Fruit fly (Drosophila melanogaster) whole organism, embryonic: ENCODE measurements around the gene Cul5.
A peak's percentile ranks its signal among the peaks of the same experiment; 100 is the strongest.

ENCODE experiments used
- ATbp ChIP-seq: fragments of 200-800 bp; sonication (Bioruptor generic); optimal IDR thresholded peaks from 2 replicates; lab custom pipeline; 2017; ENCODE audit warnings: missing biosample characterization, mild to moderate bottlenecking, missing genetic modification characterization, missing genetic modification reagents
- Abd-B ChIP-seq: fragments of 200-800 bp; sonication (Bioruptor generic); optimal IDR thresholded peaks from 2 replicates; lab custom pipeline; 2018; ENCODE audit warnings: missing biosample characterization, mild to moderate bottlenecking, missing genetic modification characterization, moderate library complexity
- BEAF-32 ChIP-seq: fragments of 200-800 bp; sonication (Bioruptor generic); optimal IDR thresholded peaks from 3 replicates; lab custom pipeline; 2017; ENCODE audit warnings: missing biosample characterization, missing genetic modification characterization, mild to moderate bottlenecking, moderate library complexity, missing genetic modification reagents
- BtbVII ChIP-seq: fragments of 200-800 bp; sonication (Bioruptor generic); optimal IDR thresholded peaks from 3 replicates; lab custom pipeline; 2017; ENCODE audit warnings: missing biosample characterization, mild to moderate bottlenecking, missing genetic modification characterization
- CG10431 ChIP-seq: fragments of 200-800 bp; sonication (Bioruptor generic); optimal IDR thresholded peaks from 3 replicates; lab custom pipeline; 2018; ENCODE audit warnings: missing biosample characterization, mild to moderate bottlenecking, missing genetic modification characterization
- CG11398 ChIP-seq: fragments of 200-800 bp; sonication (Bioruptor generic); optimal IDR thresholded peaks from 2 replicates; lab custom pipeline; 2016; ENCODE audit warnings: missing biosample characterization, missing genetic modification characterization
- CG1233 ChIP-seq: fragments of 200-800 bp; sonication (Bioruptor generic); optimal IDR thresholded peaks from 4 replicates; lab custom pipeline; 2018; ENCODE audit warnings: missing biosample characterization, mild to moderate bottlenecking, missing genetic modification characterization
- CG12769 ChIP-seq: fragments of 200-800 bp; sonication (Bioruptor generic); optimal IDR thresholded peaks from 2 replicates; lab custom pipeline; 2019; ENCODE audit warnings: missing biosample characterization, mild to moderate bottlenecking, missing genetic modification characterization, moderate library complexity
- CG15514 ChIP-seq: fragments of 200-800 bp; sonication (Bioruptor generic); optimal IDR thresholded peaks from 3 replicates; lab custom pipeline; 2017; ENCODE audit warnings: missing biosample characterization, missing genetic modification characterization, mild to moderate bottlenecking, moderate library complexity, missing genetic modification reagents
- CG17359 ChIP-seq: fragments of 200-800 bp; sonication (Bioruptor generic); optimal IDR thresholded peaks from 3 replicates; lab custom pipeline; 2018; ENCODE audit warnings: missing biosample characterization, mild to moderate bottlenecking, missing genetic modification characterization, moderate library complexity
- CG18262 ChIP-seq: fragments of 200-800 bp; optimal IDR thresholded peaks from 3 replicates; lab custom pipeline; 2019; ENCODE audit warnings: missing biosample characterization, mild to moderate bottlenecking, missing genetic modification characterization, moderate library complexity
- CG2889 ChIP-seq: fragments of 200-800 bp; sonication (Bioruptor generic); IDR thresholded peaks from 3 replicates; pipeline ENCODE4 v1.3.6; 2022; ENCODE audit warnings: missing biosample characterization, missing genetic modification characterization
- CG30403 ChIP-seq: fragments of 200-800 bp; sonication (Bioruptor generic); optimal IDR thresholded peaks from 3 replicates; lab custom pipeline; 2016; ENCODE audit warnings: missing biosample characterization, missing genetic modification characterization
- CG31441 ChIP-seq: fragments of 200-800 bp; sonication (Bioruptor generic); IDR thresholded peaks from 2 replicates; pipeline ENCODE4 v1.3.6; 2022; ENCODE audit warnings: missing biosample characterization, missing genetic modification characterization
- CG3163 ChIP-seq: fragments of 200-800 bp; sonication (Bioruptor generic); optimal IDR thresholded peaks from 3 replicates; lab custom pipeline; 2016; ENCODE audit warnings: missing biosample characterization, missing genetic modification characterization
- CG7372 ChIP-seq: fragments of 200-800 bp; sonication (Bioruptor generic); IDR thresholded peaks from 2 replicates; pipeline ENCODE4 v1.3.6; 2022; ENCODE audit warnings: missing biosample characterization, missing genetic modification characterization
- CG7556 ChIP-seq: fragments of 200-800 bp; sonication (Bioruptor generic); optimal IDR thresholded peaks from 2 replicates; lab custom pipeline; 2017; ENCODE audit warnings: missing biosample characterization, mild to moderate bottlenecking, missing genetic modification characterization
- CG7786 ChIP-seq: fragments of 200-800 bp; sonication (Bioruptor generic); optimal IDR thresholded peaks from 2 replicates; lab custom pipeline; 2016; ENCODE audit warnings: missing biosample characterization, missing genetic modification characterization
- CG8290 ChIP-seq, 3 experiments: fragments of 200-800 bp; sonication (Bioruptor generic); optimal IDR thresholded peaks; 2 replicates each; lab custom pipeline; 2016 to 2019; ENCODE audit warnings: missing biosample characterization in 3 of 3, missing genetic modification characterization in 3 of 3, mild to moderate bottlenecking in 2 of 3, moderate library complexity in 1 of 3
- CG9932 ChIP-seq: fragments of 200-800 bp; sonication (Bioruptor generic); IDR thresholded peaks from 2 replicates; pipeline ENCODE4 v1.3.6; 2022; ENCODE audit warnings: missing biosample characterization, missing genetic modification characterization
- CkIIα-i1 ChIP-seq: fragments of 200-800 bp; sonication (Bioruptor generic); IDR thresholded peaks from 2 replicates; pipeline ENCODE4 v1.3.6; 2022; ENCODE audit warnings: missing biosample characterization, missing genetic modification characterization
- Dip2 ChIP-seq: fragments of 200-800 bp; sonication (Bioruptor generic); IDR thresholded peaks from 2 replicates; pipeline ENCODE4 v1.3.6; 2022; ENCODE audit warnings: missing biosample characterization, missing genetic modification characterization
- Dip3 ChIP-seq: fragments of 200-800 bp; sonication (Bioruptor generic); optimal IDR thresholded peaks from 3 replicates; lab custom pipeline; 2016; ENCODE audit warnings: missing biosample characterization, missing genetic modification characterization
- E2f1 ChIP-seq: fragments of 200-800 bp; sonication (Bioruptor generic); IDR thresholded peaks from 2 replicates; pipeline ENCODE4 v1.3.6; 2022; ENCODE audit warnings: missing biosample characterization, missing genetic modification characterization
- Gug ChIP-seq: fragments of 200-800 bp; sonication (Bioruptor generic); IDR thresholded peaks from 4 replicates; pipeline ENCODE4 v1.3.6; 2022; ENCODE audit warnings: missing biosample characterization, missing genetic modification characterization
- Hr51 ChIP-seq, 2 experiments: fragments of 200-800 bp; sonication (Bioruptor generic); optimal IDR thresholded peaks; 2 replicates in 1 of 2; 3 replicates in 1 of 2; lab custom pipeline; 2016 to 2018; ENCODE audit warnings: missing biosample characterization in 2 of 2, missing genetic modification characterization in 2 of 2, mild to moderate bottlenecking in 1 of 2, moderate library complexity in 1 of 2
- Lhr ChIP-seq: fragments of 200-800 bp; sonication (Bioruptor generic); optimal IDR thresholded peaks from 3 replicates; lab custom pipeline; 2017; ENCODE audit warnings: mild to moderate bottlenecking, missing biosample characterization, missing genetic modification reagents, missing genetic modification characterization
- NK7.1 ChIP-seq: fragments of 200-800 bp; sonication (Bioruptor generic); optimal IDR thresholded peaks from 3 replicates; lab custom pipeline; 2016; ENCODE audit warnings: missing biosample characterization, missing genetic modification characterization
- Oaz ChIP-seq: fragments of 200-800 bp; sonication (Bioruptor generic); IDR thresholded peaks from 2 replicates; pipeline ENCODE4 v1.3.6; 2022; ENCODE audit warnings: missing biosample characterization, missing genetic modification characterization
- Side ChIP-seq: fragments of 200-800 bp; sonication (Bioruptor generic); optimal IDR thresholded peaks from 2 replicates; lab custom pipeline; 2016; ENCODE audit warnings: missing biosample characterization, missing genetic modification characterization
- Taf1 ChIP-seq: fragments of 200-800 bp; sonication (Bioruptor generic); IDR thresholded peaks from 2 replicates; pipeline ENCODE4 v1.3.6; 2022; ENCODE audit warnings: missing biosample characterization, missing genetic modification characterization
- Vsx1 ChIP-seq: fragments of 200-800 bp; sonication (Bioruptor generic); optimal IDR thresholded peaks from 2 replicates; lab custom pipeline; 2017; ENCODE audit warnings: missing biosample characterization, mild to moderate bottlenecking, missing genetic modification characterization, missing genetic modification reagents
- al ChIP-seq: fragments of 200-800 bp; sonication (Bioruptor generic); IDR thresholded peaks from 2 replicates; pipeline ENCODE4 v1.3.6; 2022; ENCODE audit warnings: missing biosample characterization, missing genetic modification characterization
- aop ChIP-seq: fragments of 200-800 bp; sonication (Bioruptor generic); IDR thresholded peaks from 2 replicates; pipeline ENCODE4 v1.3.6; 2022; ENCODE audit warnings: missing biosample characterization, missing genetic modification characterization
- bsh ChIP-seq, 2 experiments: fragments of 200-800 bp; sonication (Bioruptor generic); optimal IDR thresholded peaks; 2 replicates each; lab custom pipeline; 2017 to 2018; ENCODE audit warnings: mild to moderate bottlenecking in 2 of 2, missing biosample characterization in 2 of 2, missing genetic modification characterization in 2 of 2, moderate library complexity in 1 of 2
- dan ChIP-seq: fragments of 200-800 bp; sonication (Bioruptor generic); IDR thresholded peaks from 2 replicates; pipeline ENCODE4 v1.3.6; 2022; ENCODE audit warnings: missing biosample characterization, missing genetic modification characterization
- dpn ChIP-seq, 2 experiments: fragments of 200-800 bp; sonication (Bioruptor generic); optimal IDR thresholded peaks; 3 replicates each; lab custom pipeline; 2016; ENCODE audit warnings: missing biosample characterization in 2 of 2, missing genetic modification characterization in 2 of 2
- fd102C ChIP-seq: fragments of 200-800 bp; sonication (Bioruptor generic); optimal IDR thresholded peaks from 2 replicates; lab custom pipeline; 2018; ENCODE audit warnings: missing biosample characterization, mild to moderate bottlenecking, missing genetic modification characterization, moderate library complexity
- grau ChIP-seq: fragments of 200-800 bp; optimal IDR thresholded peaks from 3 replicates; lab custom pipeline; 2019; ENCODE audit warnings: missing biosample characterization, mild to moderate bottlenecking, missing genetic modification characterization, moderate library complexity
- ind ChIP-seq: fragments of 200-800 bp; sonication (Bioruptor generic); optimal IDR thresholded peaks from 3 replicates; lab custom pipeline; 2016; ENCODE audit warnings: missing biosample characterization, missing genetic modification characterization
- insv ChIP-seq, 2 experiments: fragments of 200-800 bp; sonication (Bioruptor generic); optimal IDR thresholded peaks; 3 replicates each; lab custom pipeline; 2016 to 2018; ENCODE audit warnings: missing biosample characterization in 2 of 2, missing genetic modification characterization in 2 of 2
- nerfin-2 ChIP-seq: fragments of 200-800 bp; sonication (Bioruptor generic); IDR thresholded peaks from 2 replicates; pipeline ENCODE4 v1.3.6; 2022; ENCODE audit warnings: missing biosample characterization, missing genetic modification characterization; ENCODE audit not compliant: partially characterized antibody
- phol ChIP-seq: fragments of 200-800 bp; sonication (Bioruptor generic); optimal IDR thresholded peaks from 3 replicates; lab custom pipeline; 2018; ENCODE audit warnings: missing biosample characterization, mild to moderate bottlenecking, missing genetic modification characterization, moderate library complexity
- pita ChIP-seq: fragments of 200-800 bp; sonication (Bioruptor generic); optimal IDR thresholded peaks from 2 replicates; lab custom pipeline; 2017; ENCODE audit warnings: missing biosample characterization, mild to moderate bottlenecking, missing genetic modification characterization
- pum ChIP-seq: fragments of 200-800 bp; sonication (Bioruptor generic); optimal IDR thresholded peaks from 2 replicates; lab custom pipeline; 2016; ENCODE audit warnings: missing biosample characterization, missing genetic modification characterization
- sim ChIP-seq: fragments of 200-800 bp; sonication (Bioruptor generic); IDR thresholded peaks from 2 replicates; pipeline ENCODE4 v1.3.6; 2022; ENCODE audit warnings: missing biosample characterization, missing genetic modification characterization
- stwl ChIP-seq: fragments of 200-800 bp; sonication (Bioruptor generic); optimal IDR thresholded peaks from 3 replicates; lab custom pipeline; 2018; ENCODE audit warnings: missing biosample characterization, mild to moderate bottlenecking, missing genetic modification characterization, moderate library complexity
- ttk ChIP-seq: fragments of 200-800 bp; sonication (Bioruptor generic); IDR thresholded peaks from 2 replicates; pipeline ENCODE4 v2.1.2; 2022; ENCODE audit warnings: missing biosample characterization, missing genetic modification characterization
- wor ChIP-seq: fragments of 200-800 bp; sonication (Bioruptor generic); IDR thresholded peaks from 2 replicates; pipeline ENCODE4 v1.3.6; 2022; ENCODE audit warnings: missing biosample characterization, missing genetic modification characterization

Cul5 gene

dm6 chr3R:29038960-29039581 is 23.7 kb downstream of the Cul5 start, which contains the start of the genes Slu7 and Pkc98E (continued):
- TF ChIP-seq ind (GFP tag; lab: Kevin White, UChicago) (peak; percentile 61), nerfin-2 (GFP tag; lab: Robert Waterston, UW) (peak; percentile 80), al (GFP tag; lab: Robert Waterston, UW) (peak; percentile 48; the same call in 1 of the 2 replicates), CG10431 (GFP tag; lab: Kevin White, UChicago) (no peak), Oaz (no peak), Lhr (GFP tag; lab: Kevin White, UChicago) (peak; percentile 47), CG8290 (GFP tag; optimal IDR thresholded peaks at IDR 0.05; lab: Kevin White, UChicago) (peak; percentile 59), CG8290 (tag; optimal IDR thresholded peaks at IDR 0.05; lab: Kevin White, UChicago) (peak; percentile 71 to 93), CG17359 (peak; percentile 42), ttk (GFP tag; lab: Robert Waterston, UW) (peak; percentile 43; the same call in 1 of the 2 replicates), dpn (GFP tag; optimal IDR thresholded peaks at IDR 0.05; lab: Kevin White, UChicago) (peak; percentile 70 to 72), Side (GFP tag; lab: Kevin White, UChicago) (peak; percentile 35), CkIIα-i1 (GFP tag; lab: Robert Waterston, UW) (no peak), CG12769 (tag; lab: Kevin White, UChicago) (no peak), Dip3 (GFP tag; lab: Kevin White, UChicago) (peak; percentile 73), ATbp (GFP tag; lab: Kevin White, UChicago) (no peak), dan (GFP tag; lab: Robert Waterston, UW) (no peak), E2f1 (GFP tag; lab: Robert Waterston, UW) (0 out of 2 replicates have a peak, but pooled peaks have one; percentile 18), fd102C (GFP tag; lab: Kevin White, UChicago) (no peak), sim (GFP tag; lab: Robert Waterston, UW) (no peak), Hr51 (GFP tag; optimal IDR thresholded peaks at IDR 0.05; lab: Kevin White, UChicago) (peak in 1 of 2 experiments; percentile 66), Gug (GFP tag; lab: Robert Waterston, UW) (peak; percentile 71; the same call in 3 of the 4 replicates), pum (GFP tag; lab: Kevin White, UChicago) (peak; percentile 52), Taf1 (no peak), aop (no peak), pita (no peak), CG7556 (peak; percentile 13), CG3163 (GFP tag; lab: Kevin White, UChicago) (no peak), Dip2 (GFP tag; lab: Robert Waterston, UW) (no peak), CG11398 (peak; percentile 17), CG15514 (GFP tag; lab: Kevin White, UChicago) (peak; percentile 72), CG18262 (no peak), Abd-B (peak; percentile 63), wor (GFP tag; lab: Robert Waterston, UW) (no peak), NK7.1 (GFP tag; lab: Kevin White, UChicago) (no peak), CG1233 (GFP tag; lab: Kevin White, UChicago) (no peak), Vsx1 (GFP tag; lab: Kevin White, UChicago) (no peak), CG9932 (GFP tag; lab: Robert Waterston, UW) (peak; percentile 92), CG31441 (GFP tag; lab: Robert Waterston, UW) (peak; percentile 10; the same call in 1 of the 2 replicates), stwl (tag; lab: Kevin White, UChicago) (peak; percentile 96), CG2889 (GFP tag; lab: Robert Waterston, UW) (peak; percentile 53; the same call in 1 of the 3 replicates), phol (tag; lab: Kevin White, UChicago) (peak; percentile 63), insv (GFP tag; optimal IDR thresholded peaks at IDR 0.05; lab: Kevin White, UChicago) (peak; percentile 97 to 99), BEAF-32 (GFP tag; lab: Kevin White, UChicago) (peak; percentile 93), BtbVII (GFP tag; lab: Kevin White, UChicago) (no peak), CG7372 (peak; percentile 26; the same call in 1 of the 2 replicates), CG30403 (GFP tag; lab: Kevin White, UChicago) (peak; percentile 66), grau (tag; lab: Kevin White, UChicago) (peak; percentile 47), CG7786 (GFP tag; lab: Kevin White, UChicago) (peak; percentile 72), bsh (GFP tag; optimal IDR thresholded peaks at IDR 0.05; lab: Kevin White, UChicago) (peak in 1 of 2 experiments; percentile 39)
